Fruit fly (Drosophila melanogaster): ENCODE data around the gene bip1.

bip1 gene

DNA sequence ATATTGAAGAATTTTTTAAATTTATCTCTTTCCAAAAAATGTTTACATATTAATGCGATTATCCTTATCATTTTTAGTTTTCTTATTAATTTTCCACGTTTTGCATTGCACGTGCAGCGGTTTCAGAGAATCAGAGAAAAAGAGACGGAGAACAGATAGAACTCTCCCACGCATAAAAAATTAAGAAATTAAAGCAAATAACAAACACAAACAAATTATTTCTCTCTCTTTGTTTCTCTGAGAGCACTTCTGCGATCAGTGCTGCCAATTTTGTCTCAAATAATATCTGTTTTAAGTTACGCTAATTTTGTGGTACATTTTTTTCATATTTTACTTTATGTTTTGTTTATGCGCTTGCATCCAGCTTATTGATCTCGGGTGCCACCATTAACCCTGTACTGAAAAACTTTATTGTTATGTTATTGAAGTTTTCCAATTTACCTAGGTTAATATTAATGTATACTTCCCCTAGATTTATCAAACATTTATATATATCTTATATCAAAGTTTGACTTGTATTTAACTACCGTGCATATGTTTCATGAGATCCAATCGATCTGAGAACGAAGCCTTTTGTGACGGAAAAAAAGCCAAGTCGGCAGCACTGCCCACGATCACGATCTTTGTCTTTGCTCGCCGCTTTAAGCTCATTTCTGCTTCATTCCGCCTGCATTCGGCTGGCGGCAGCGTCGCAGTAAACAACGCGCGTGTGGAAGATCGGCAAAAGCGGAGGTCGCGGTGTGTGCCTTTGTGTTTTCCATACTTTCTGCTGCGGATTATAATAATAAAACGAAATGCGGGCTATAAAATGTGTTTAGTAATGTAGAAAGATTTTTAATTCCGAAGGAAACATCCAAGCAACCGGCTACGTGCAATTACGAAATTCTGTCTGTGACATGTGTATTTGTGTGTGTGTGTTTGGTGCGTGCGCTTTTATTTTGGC, 5.0 kb upstream of the bip1 start, which contains the start of gene Sarm (continued):
- TF ChIP-seq HHEX (GFP tag; optimal IDR thresholded peaks at IDR 0.05) (no peak), fd102C (GFP tag; optimal IDR thresholded peaks at IDR 0.05) (no peak), mam (GFP tag; optimal IDR thresholded peaks at IDR 0.05) (no peak), MESR4 (GFP tag; optimal IDR thresholded peaks at IDR 0.05) (no peak), CG5180 (GFP tag; optimal IDR thresholded peaks at IDR 0.05) (peak; percentile 33), CG1647 (GFP tag; optimal IDR thresholded peaks at IDR 0.05) (no peak), lmd (GFP tag; IDR thresholded peaks at IDR 0.05) (peak; percentile 27; the same call in 1 of the 2 replicates), CG2889 (GFP tag; IDR thresholded peaks at IDR 0.05) (no peak), CG17829 (tag; optimal IDR thresholded peaks at IDR 0.05) (peak; percentile 5), CG14860 (GFP tag; IDR thresholded peaks at IDR 0.05; ENCODE audit: partially characterized antibody) (no peak), YL-1 (GFP tag; optimal IDR thresholded peaks at IDR 0.05) (no peak), ranshi (GFP tag; IDR thresholded peaks at IDR 0.05) (no peak), grn (GFP tag; optimal IDR thresholded peaks at IDR 0.05) (no peak), CG43689 (GFP tag; IDR thresholded peaks at IDR 0.05) (no peak), CG3163 (GFP tag; optimal IDR thresholded peaks at IDR 0.05) (no peak), shn (GFP tag; optimal IDR thresholded peaks at IDR 0.05) (no peak), HmgD (GFP tag; optimal IDR thresholded peaks at IDR 0.05) (no peak), Jarid2 (GFP tag; optimal IDR thresholded peaks at IDR 0.05) (peak; percentile 60), Rfx (GFP tag; IDR thresholded peaks at IDR 0.05) (peak; percentile 39; the same call in 1 of the 2 replicates), Kr (GFP tag; optimal IDR thresholded peaks at IDR 0.05) (no peak), yki (optimal IDR thresholded peaks at IDR 0.05) (no peak), CG10267 (tag; optimal IDR thresholded peaks at IDR 0.05) (no peak), E2f1 (GFP tag; IDR thresholded peaks at IDR 0.05) (no peak), CG8765 (GFP tag; IDR thresholded peaks at IDR 0.05) (no peak), nau (GFP tag; optimal IDR thresholded peaks at IDR 0.05) (peak; percentile 50), CG8281 (tag; optimal IDR thresholded peaks at IDR 0.05) (no peak), Hmx (GFP tag; optimal IDR thresholded peaks at IDR 0.05) (no peak), CG2129 (GFP tag; IDR thresholded peaks at IDR 0.05; ENCODE audit: partially characterized antibody) (no peak), ab (GFP tag; optimal IDR thresholded peaks at IDR 0.05) (no peak), Elba2 (GFP tag; optimal IDR thresholded peaks at IDR 0.05) (no peak), CG32532 (GFP tag; IDR thresholded peaks at IDR 0.05) (no peak), cg (GFP tag; optimal IDR thresholded peaks at IDR 0.05) (peak; percentile 70), CoRest (tag; optimal IDR thresholded peaks at IDR 0.05) (peak; percentile 75), CG11247 (GFP tag; IDR thresholded peaks at IDR 0.05) (no peak), NFAT (GFP tag; IDR thresholded peaks at IDR 0.05) (no peak), ro (GFP tag; IDR thresholded peaks at IDR 0.05) (no peak), CG1602 (GFP tag; optimal IDR thresholded peaks at IDR 0.05) (peak; percentile 10), Dad (GFP tag; optimal IDR thresholded peaks at IDR 0.05) (no peak), al (GFP tag; IDR thresholded peaks at IDR 0.05) (no peak), NC2β (GFP tag; optimal IDR thresholded peaks at IDR 0.05) (no peak), CG17802 (tag; optimal IDR thresholded peaks at IDR 0.05) (no peak), lov (optimal IDR thresholded peaks at IDR 0.05) (no peak), lov (GFP tag; IDR thresholded peaks at IDR 0.05) (0 out of 3 replicates have a peak, but pooled peaks have one; percentile 41), CG10147 (GFP tag; optimal IDR thresholded peaks at IDR 0.05) (peak; percentile 55), CG10979 (tag; optimal IDR thresholded peaks at IDR 0.05) (peak; percentile 32), trh (GFP tag; optimal IDR thresholded peaks at IDR 0.05) (no peak), phol (tag; optimal IDR thresholded peaks at IDR 0.05) (peak; percentile 67), ttk (GFP tag; IDR thresholded peaks at IDR 0.05) (no peak), grau (tag; optimal IDR thresholded peaks at IDR 0.05) (peak; percentile 58), sisA (GFP tag; IDR thresholded peaks at IDR 0.05) (no peak)
